Worm (Caenorhabditis elegans) whole organism, L2 larva: ENCODE results near the gene C06A12.8.

Source experiments
- C34F6.9 ChIP-seq: fragments of 150-350 bp; optimal IDR thresholded peaks from 2 replicates; lab custom pipeline; 2014; ENCODE audit warnings: missing biosample characterization, missing genetic modification characterization
- F13H6.1 ChIP-seq: sonication (generic microtip); optimal IDR thresholded peaks from 2 replicates; lab custom pipeline; 2016; ENCODE audit warnings: missing genetic modification characterization, missing compliant biosample characterization
- R02D3.7 ChIP-seq: fragments of 150-350 bp; optimal IDR thresholded peaks from 2 replicates; lab custom pipeline; 2014; ENCODE audit warnings: missing biosample characterization, missing genetic modification characterization
- ZK546.5 ChIP-seq: sonication (generic microtip); optimal IDR thresholded peaks from 2 replicates; lab custom pipeline; 2017; ENCODE audit warnings: missing biosample characterization, missing genetic modification characterization
- alr-1 ChIP-seq: fragments of 150-350 bp; optimal IDR thresholded peaks from 2 replicates; lab custom pipeline; 2014; ENCODE audit warnings: missing biosample characterization, missing genetic modification characterization
- ama-1 ChIP-seq: fragments of 150-350 bp; optimal IDR thresholded peaks from 2 replicates; lab custom pipeline; 2018; ENCODE audit warnings: inconsistent platforms
- blmp-1 ChIP-seq: sonication (generic microtip); optimal IDR thresholded peaks from 2 replicates; lab custom pipeline; 2017; ENCODE audit warnings: missing genetic modification characterization, mild to moderate bottlenecking, missing compliant biosample characterization, antibody characterized with exemption, moderate library complexity; ENCODE audit not compliant: insufficient read depth
- crh-2 ChIP-seq: sonication (generic microtip); optimal IDR thresholded peaks from 2 replicates; lab custom pipeline; 2017; ENCODE audit warnings: missing biosample characterization, missing genetic modification characterization
- dmd-4 ChIP-seq: sonication (generic microtip); optimal IDR thresholded peaks from 2 replicates; lab custom pipeline; 2017; ENCODE audit warnings: missing biosample characterization, missing genetic modification characterization
- egl-27 ChIP-seq: sonication (generic microtip); optimal IDR thresholded peaks from 3 replicates; lab custom pipeline; 2017; ENCODE audit warnings: missing biosample characterization, missing genetic modification reagents, missing genetic modification characterization
- elt-1 ChIP-seq: fragments of 150-350 bp; optimal IDR thresholded peaks from 2 replicates; lab custom pipeline; 2014; ENCODE audit warnings: missing biosample characterization, missing genetic modification characterization
- elt-3 ChIP-seq: sonication (generic microtip); optimal IDR thresholded peaks from 2 replicates; lab custom pipeline; 2017; ENCODE audit warnings: missing biosample characterization, missing genetic modification characterization
- fos-1 ChIP-seq: fragments of 150-350 bp; optimal IDR thresholded peaks from 2 replicates; lab custom pipeline; 2014; ENCODE audit warnings: missing biosample characterization, missing genetic modification characterization
- gmeb-1 ChIP-seq: fragments of 150-350 bp; optimal IDR thresholded peaks from 2 replicates; lab custom pipeline; 2014; ENCODE audit warnings: missing biosample characterization, missing genetic modification characterization
- lin-11 ChIP-seq: fragments of 150-350 bp; sonication (generic microtip); optimal IDR thresholded peaks from 2 replicates; lab custom pipeline; 2014; ENCODE audit warnings: missing biosample characterization, missing genetic modification characterization, inconsistent platforms, mixed read lengths
- lin-13 ChIP-seq: fragments of 150-350 bp; optimal IDR thresholded peaks from 2 replicates; lab custom pipeline; 2014; ENCODE audit warnings: missing biosample characterization, missing genetic modification reagents, missing genetic modification characterization
- mbf-1 ChIP-seq: sonication (generic microtip); optimal IDR thresholded peaks from 2 replicates; lab custom pipeline; 2017; ENCODE audit warnings: missing biosample characterization, missing genetic modification characterization
- nhr-10 ChIP-seq: sonication (generic microtip); optimal IDR thresholded peaks from 2 replicates; lab custom pipeline; 2017; ENCODE audit warnings: missing biosample characterization, missing genetic modification characterization
- nhr-12 ChIP-seq: fragments of 150-350 bp; optimal IDR thresholded peaks from 2 replicates; lab custom pipeline; 2014; ENCODE audit warnings: missing biosample characterization, missing genetic modification characterization
- nhr-21 ChIP-seq: fragments of 150-350 bp; optimal IDR thresholded peaks from 2 replicates; lab custom pipeline; 2014; ENCODE audit warnings: missing biosample characterization, missing genetic modification characterization
- nhr-23 ChIP-seq: fragments of 150-350 bp; optimal IDR thresholded peaks from 2 replicates; lab custom pipeline; 2014; ENCODE audit warnings: missing biosample characterization, missing genetic modification reagents, missing genetic modification characterization
- nhr-237 ChIP-seq: fragments of 150-350 bp; optimal IDR thresholded peaks from 2 replicates; lab custom pipeline; 2014; ENCODE audit warnings: missing biosample characterization, missing genetic modification characterization
- nhr-25 ChIP-seq: fragments of 150-350 bp; sonication (generic microtip); optimal IDR thresholded peaks from 3 replicates; lab custom pipeline; 2014; ENCODE audit warnings: missing biosample characterization, missing genetic modification characterization
- nhr-77 ChIP-seq: fragments of 150-350 bp; optimal IDR thresholded peaks from 2 replicates; lab custom pipeline; 2014; ENCODE audit warnings: missing biosample characterization, missing genetic modification characterization
- sma-3 ChIP-seq: sonication (generic microtip); optimal IDR thresholded peaks from 2 replicates; lab custom pipeline; 2016; ENCODE audit warnings: missing genetic modification reagents, missing genetic modification characterization, missing compliant biosample characterization
- sma-9 ChIP-seq, 2 experiments: fragments of 150-350 bp in 1 of 2; sonication (generic microtip) in 1 of 2; optimal IDR thresholded peaks; 2 replicates each; lab custom pipeline; 2014 to 2016; ENCODE audit warnings: missing genetic modification characterization in 2 of 2, mild to moderate bottlenecking in 1 of 2, missing biosample characterization in 1 of 2, missing compliant biosample characterization in 1 of 2, missing genetic modification reagents in 1 of 2, moderate library complexity in 1 of 2
- snpc-4 ChIP-seq: fragments of 150-350 bp; optimal IDR thresholded peaks from 2 replicates; lab custom pipeline; 2014; ENCODE audit warnings: missing biosample characterization, missing genetic modification characterization
- unc-62 ChIP-seq: fragments of 150-350 bp; optimal IDR thresholded peaks from 2 replicates; lab custom pipeline; 2014; ENCODE audit warnings: missing biosample characterization, missing genetic modification reagents, missing genetic modification characterization
- ztf-4 ChIP-seq: fragments of 150-350 bp; optimal IDR thresholded peaks from 2 replicates; lab custom pipeline; 2014; ENCODE audit warnings: missing biosample characterization, missing genetic modification characterization

C06A12.8 gene

DNA sequence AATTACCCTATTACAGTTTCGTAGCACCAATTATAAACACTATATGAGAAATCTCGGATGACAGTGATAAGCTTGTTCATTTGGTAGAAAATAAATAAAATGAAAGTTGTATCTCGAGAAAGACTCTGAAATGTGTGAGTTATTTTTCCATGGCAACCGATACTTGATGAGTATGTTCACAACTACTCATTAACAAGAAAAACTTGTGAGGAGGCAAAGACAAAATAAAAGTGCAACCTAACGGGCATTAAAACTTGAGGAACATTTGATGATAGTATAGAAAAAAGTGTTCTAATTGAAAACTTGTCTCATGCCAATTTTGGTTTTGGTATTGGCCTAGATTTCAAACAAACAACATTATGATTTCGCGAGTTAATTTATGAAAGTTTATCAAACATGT is 586 bp upstream of the C06A12.8 start, which contains the start of gene gcy-27:
Gene gcy-27, minus strand, starts transcription at position 101 of the 400 bp plus-strand sequence.
- TF ChIP-seq unc-62 (GFP tag; lab: Kevin White, UChicago) (no peak), blmp-1 (tag; lab: Kevin White, UChicago) (no peak), gmeb-1 (no peak), R02D3.7 (tag; lab: Kevin White, UChicago) (no peak)

DNA sequence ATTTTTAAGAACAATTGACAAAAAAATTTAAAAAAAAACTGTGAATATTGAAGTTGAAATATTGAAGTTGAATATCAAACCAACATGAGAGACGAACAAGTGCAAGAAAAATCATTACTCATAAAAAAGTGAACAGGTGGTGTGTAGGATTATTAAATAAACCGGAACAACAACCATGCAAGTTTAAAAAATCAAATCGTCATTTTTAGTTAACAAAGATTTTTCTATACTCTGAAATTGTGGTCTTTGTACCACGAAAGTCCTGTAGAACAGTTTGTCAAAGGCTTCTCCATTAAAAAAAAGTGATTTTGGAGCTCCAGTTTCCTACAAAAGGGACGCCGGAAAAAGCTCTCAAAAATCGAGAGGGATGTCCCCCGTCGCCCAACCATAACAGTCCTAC is 2.9 kb downstream of the C06A12.8 start, which contains the start of gene C06A12.19:
Gene C06A12.19, minus strand, starts transcription at position 101 of the 400 bp plus-strand sequence.
- no peak for TF ChIP-seq C34F6.9
- TF ChIP-seq ZK546.5 (tag; lab: Kevin White, UChicago), result no peak

DNA sequence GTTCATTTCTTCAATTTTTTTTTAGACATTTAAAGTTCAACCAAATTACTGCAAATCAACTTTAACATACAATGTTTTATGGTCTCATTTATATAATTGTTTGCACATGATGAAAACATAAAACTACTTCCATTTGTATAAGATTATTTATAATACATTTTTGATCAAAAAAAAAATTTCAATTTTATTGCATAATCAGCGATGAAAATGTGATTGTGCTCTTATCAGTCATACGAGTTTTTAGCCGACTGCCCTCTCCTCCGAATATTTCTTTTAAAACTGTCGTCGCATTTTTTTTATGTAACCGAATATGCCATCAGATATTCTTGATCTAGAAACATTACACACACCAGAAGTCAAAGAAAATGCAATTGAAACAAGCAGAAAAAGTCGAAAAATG is 3.3 kb downstream of the C06A12.8 start, which contains the start of gene F08A7.1:
Gene F08A7.1, plus strand, starts transcription at position 191 of the 400 bp plus-strand sequence.
- TF ChIP-seq elt-3 (no peak), mbf-1 (tag; lab: Kevin White, UChicago) (no peak), fos-1 (tag; lab: Kevin White, UChicago) (peak; percentile 36), gmeb-1 (peak; percentile 44), elt-1 (tag; lab: Kevin White, UChicago) (no peak), alr-1 (tag; lab: Kevin White, UChicago) (no peak)

DNA sequence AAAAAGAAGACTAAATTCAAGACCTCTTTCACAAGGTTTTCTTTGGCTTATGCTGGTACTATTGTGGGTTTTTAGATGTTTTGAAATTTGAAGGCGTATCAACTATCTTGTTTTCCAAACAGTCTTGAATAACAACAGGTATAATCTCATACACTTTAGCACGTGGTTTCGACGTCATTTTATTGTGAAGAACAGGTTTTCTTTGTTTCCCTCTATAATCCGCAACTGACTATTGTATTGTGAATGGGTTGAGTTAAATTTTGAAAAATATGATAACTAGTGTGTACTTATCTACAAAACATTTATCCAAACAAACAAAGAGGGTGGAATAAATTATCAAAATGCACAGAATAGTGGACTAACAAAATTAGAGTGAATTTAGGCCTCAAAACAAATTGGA is 4.1 kb downstream of the C06A12.8 start:
- TF ChIP-seq nhr-237 (no peak), nhr-25 (peak; percentile 50), sma-9 (GFP tag; optimal IDR thresholded peaks at IDR 0.05; lab: Kevin White, UChicago) (peak; percentile 54), sma-9 (tag; optimal IDR thresholded peaks at IDR 0.05; lab: Kevin White, UChicago) (no peak)

DNA sequence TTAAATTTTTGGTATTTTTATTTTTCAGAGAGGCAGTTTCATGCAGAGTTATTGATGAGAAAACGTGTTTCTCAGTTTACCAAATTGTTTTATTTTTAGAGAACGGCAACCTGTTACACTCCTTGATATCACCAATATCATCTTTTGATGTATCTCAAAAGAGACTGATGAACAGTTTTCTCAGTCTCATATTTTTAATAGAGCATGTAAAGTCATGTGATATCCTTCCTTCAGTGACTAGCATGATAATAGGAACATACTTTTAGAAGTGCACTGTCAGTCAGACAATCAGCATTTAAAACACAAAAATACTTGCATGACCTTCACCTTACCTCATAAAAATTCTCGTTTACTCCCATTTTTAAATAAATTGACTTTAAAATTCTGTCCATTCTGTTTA is 5.4 kb downstream of the C06A12.8 start, which contains the start of gene F11E6.11:
Gene F11E6.11, plus strand, starts transcription at position 325 of the 400 bp plus-strand sequence.
- TF ChIP-seq nhr-21 (peak; percentile 29), sma-9 (GFP tag; optimal IDR thresholded peaks at IDR 0.05; lab: Kevin White, UChicago) (peak; percentile 56), sma-9 (tag; optimal IDR thresholded peaks at IDR 0.05; lab: Kevin White, UChicago) (no peak), fos-1 (tag; lab: Kevin White, UChicago) (peak; percentile 6), crh-2 (tag; lab: Kevin White, UChicago) (peak; percentile 35), unc-62 (GFP tag; lab: Kevin White, UChicago) (no peak), sma-3 (GFP tag; lab: Kevin White, UChicago) (peak; percentile 57), elt-3 (no peak), nhr-25 (peak; percentile 69), blmp-1 (tag; lab: Kevin White, UChicago) (peak; percentile 35)

DNA sequence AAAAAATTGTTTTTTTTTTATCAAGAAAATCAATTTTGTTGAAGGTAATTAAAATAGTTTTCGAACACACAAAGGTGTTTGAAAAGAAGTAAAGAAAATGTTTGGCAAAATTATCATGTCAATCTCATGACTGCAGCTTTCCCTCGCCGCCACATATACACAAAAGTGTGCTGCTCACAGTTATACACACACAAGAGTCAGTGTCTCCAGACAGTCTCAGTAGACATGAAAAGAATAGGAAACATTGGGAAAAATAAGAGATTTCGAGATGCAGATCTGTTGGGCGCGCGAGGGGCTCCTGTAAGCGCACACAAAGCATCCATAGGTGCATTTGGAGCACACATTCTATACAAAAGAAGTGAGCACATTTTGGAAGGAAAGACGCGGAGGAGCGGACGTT is 11.2 kb downstream of the C06A12.8 start:
- no peak for TF ChIP-seq nhr-25
- TF ChIP-seq F13H6.1 (tag; lab: Kevin White, UChicago), result peak; percentile 32
- no peak for TF ChIP-seq snpc-4 (tag; lab: Kevin White, UChicago)

DNA sequence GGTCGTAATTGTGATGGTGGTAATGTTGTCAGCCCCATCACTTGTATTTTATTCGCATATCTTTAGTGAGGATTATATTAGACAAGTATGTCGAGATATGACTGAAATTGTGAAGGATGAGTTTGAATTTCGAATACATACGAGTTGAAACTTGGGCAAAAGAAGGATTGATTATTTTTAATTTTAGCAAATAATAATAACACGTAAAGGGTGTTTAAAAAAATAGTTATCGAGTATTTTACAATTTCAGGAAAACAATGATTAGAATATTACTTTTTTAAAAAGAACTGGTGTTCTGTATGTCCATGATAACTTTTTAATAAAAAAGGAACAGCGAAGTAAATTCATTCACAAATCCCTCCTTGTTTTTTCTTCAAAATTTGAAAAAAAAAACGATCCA is 13.3 kb downstream of the C06A12.8 start, which contains the start of gene F11E6.8:
Gene F11E6.8, minus strand, starts transcription at position 101 of the 400 bp plus-strand sequence.
- TF ChIP-seq nhr-10 (tag; lab: Kevin White, UChicago) (no peak), nhr-12 (tag; lab: Kevin White, UChicago) (no peak), dmd-4 (tag; lab: Kevin White, UChicago) (no peak), R02D3.7 (tag; lab: Kevin White, UChicago) (no peak), lin-13 (GFP tag; lab: Kevin White, UChicago) (no peak), sma-3 (GFP tag; lab: Kevin White, UChicago) (no peak), nhr-77 (tag; lab: Kevin White, UChicago) (no peak), gmeb-1 (no peak), elt-1 (tag; lab: Kevin White, UChicago) (no peak), egl-27 (tag; lab: Kevin White, UChicago) (no peak), nhr-25 (no peak), nhr-21 (no peak), ama-1 (lab: Kevin White, UChicago) (no peak), ZK546.5 (tag; lab: Kevin White, UChicago) (no peak), nhr-23 (tag; lab: Kevin White, UChicago) (no peak), ztf-4 (tag; lab: Kevin White, UChicago) (no peak), nhr-237 (no peak), blmp-1 (tag; lab: Kevin White, UChicago) (no peak), lin-11 (tag; lab: Kevin White, UChicago) (no peak)
